Worm (Caenorhabditis elegans) whole organism, mixed stage, embryonic: ENCODE data around the gene ttbk-3.
"Not testable (repeated sequence)": the region's sequence is repeated elsewhere in the genome, so short reads cannot be mapped to it uniquely, and the experiment has no call there.

ENCODE experiments used
- ceh-39 ChIP-seq: fragments of 150-350 bp; optimal IDR thresholded peaks from 2 replicates; lab custom pipeline; 2014; ENCODE audit warnings: missing biosample characterization, missing genetic modification characterization
- ceh-43 ChIP-seq: fragments of 200-800 bp; sonication (Bioruptor generic); optimal IDR thresholded peaks from 2 replicates; lab custom pipeline; 2018; ENCODE audit warnings: mild to moderate bottlenecking, missing genetic modification characterization, moderate library complexity, missing compliant biosample characterization
- ceh-83 ChIP-seq: fragments of 200-800 bp; sonication (Bioruptor generic); optimal IDR thresholded peaks from 2 replicates; lab custom pipeline; 2018; ENCODE audit warnings: mild to moderate bottlenecking, missing genetic modification characterization, missing compliant biosample characterization
- ces-1 ChIP-seq: fragments of 150-350 bp; optimal IDR thresholded peaks from 2 replicates; lab custom pipeline; 2014; ENCODE audit warnings: missing biosample characterization, missing genetic modification reagents, missing genetic modification characterization
- drap-1 ChIP-seq: fragments of 200-800 bp; sonication (Bioruptor generic); optimal IDR thresholded peaks from 3 replicates; lab custom pipeline; 2018; ENCODE audit warnings: mild to moderate bottlenecking, missing genetic modification characterization, missing compliant biosample characterization
- elt-1 ChIP-seq: sonication (generic microtip); optimal IDR thresholded peaks from 2 replicates; lab custom pipeline; 2017; ENCODE audit warnings: missing genetic modification characterization, mild to moderate bottlenecking, missing compliant biosample characterization, antibody characterized with exemption, moderate library complexity, borderline replicate concordance; ENCODE audit not compliant: insufficient read depth
- elt-3 ChIP-seq: fragments of 150-350 bp; optimal IDR thresholded peaks from 2 replicates; lab custom pipeline; 2014; ENCODE audit warnings: missing biosample characterization, missing genetic modification characterization
- flh-1 ChIP-seq: fragments of 200-800 bp; sonication (Bioruptor generic); optimal IDR thresholded peaks from 2 replicates; lab custom pipeline; 2018; ENCODE audit warnings: mild to moderate bottlenecking, missing genetic modification characterization, moderate library complexity, missing compliant biosample characterization
- ham-2 ChIP-seq: fragments of 200-800 bp; sonication (Bioruptor generic); optimal IDR thresholded peaks from 2 replicates; lab custom pipeline; 2018; ENCODE audit warnings: mild to moderate bottlenecking, missing genetic modification characterization, missing compliant biosample characterization
- lin-13 ChIP-seq: fragments of 150-350 bp; optimal IDR thresholded peaks from 2 replicates; lab custom pipeline; 2014; ENCODE audit warnings: missing biosample characterization, missing genetic modification characterization
- lin-32 ChIP-seq: fragments of 200-800 bp; sonication (Bioruptor generic); optimal IDR thresholded peaks from 2 replicates; lab custom pipeline; 2018; ENCODE audit warnings: mild to moderate bottlenecking, missing genetic modification characterization, missing compliant biosample characterization
- lsy-2 ChIP-seq: fragments of 150-350 bp; optimal IDR thresholded peaks from 2 replicates; lab custom pipeline; 2014; ENCODE audit warnings: missing biosample characterization, missing genetic modification characterization
- mab-5 ChIP-seq: fragments of 150-350 bp; optimal IDR thresholded peaks from 2 replicates; lab custom pipeline; 2014; ENCODE audit warnings: missing biosample characterization, missing genetic modification characterization
- mep-1 ChIP-seq: fragments of 150-350 bp; optimal IDR thresholded peaks from 2 replicates; lab custom pipeline; 2017; ENCODE audit warnings: missing biosample characterization, missing genetic modification reagents, missing genetic modification characterization, inconsistent platforms
- nhr-12 ChIP-seq: fragments of 150-350 bp; optimal IDR thresholded peaks from 2 replicates; lab custom pipeline; 2014; ENCODE audit warnings: missing biosample characterization, missing genetic modification characterization
- nhr-2 ChIP-seq: fragments of 150-350 bp; optimal IDR thresholded peaks from 2 replicates; lab custom pipeline; 2014; ENCODE audit warnings: missing biosample characterization, missing genetic modification characterization
- nhr-237 ChIP-seq: fragments of 150-350 bp; optimal IDR thresholded peaks from 2 replicates; lab custom pipeline; 2014; ENCODE audit warnings: missing biosample characterization, missing genetic modification characterization
- nhr-28 ChIP-seq: fragments of 150-350 bp; optimal IDR thresholded peaks from 2 replicates; lab custom pipeline; 2014; ENCODE audit warnings: missing biosample characterization, missing genetic modification characterization
- nhr-76 ChIP-seq: sonication (generic microtip); optimal IDR thresholded peaks from 2 replicates; lab custom pipeline; 2017; ENCODE audit warnings: missing biosample characterization, missing genetic modification characterization
- pha-4 ChIP-seq: fragments of 150-350 bp; optimal IDR thresholded peaks from 2 replicates; lab custom pipeline; 2018; ENCODE audit warnings: missing biosample characterization, missing genetic modification reagents, missing genetic modification characterization
- snpc-4 ChIP-seq: fragments of 150-350 bp; optimal IDR thresholded peaks from 2 replicates; lab custom pipeline; 2014; ENCODE audit warnings: missing biosample characterization, missing genetic modification characterization
- sptf-1 ChIP-seq: sonication (generic microtip); optimal IDR thresholded peaks from 2 replicates; lab custom pipeline; 2017; ENCODE audit warnings: mild to moderate bottlenecking, missing genetic modification characterization, moderate library complexity, missing compliant biosample characterization
- tbx-8 ChIP-seq: fragments of 200-800 bp; sonication (Bioruptor generic); optimal IDR thresholded peaks from 2 replicates; lab custom pipeline; 2018; ENCODE audit warnings: mild to moderate bottlenecking, missing genetic modification characterization, moderate library complexity, missing compliant biosample characterization
- unc-120 ChIP-seq: sonication (generic microtip); optimal IDR thresholded peaks from 2 replicates; lab custom pipeline; 2017; ENCODE audit warnings: missing genetic modification characterization, missing compliant biosample characterization; ENCODE audit not compliant: poor library complexity, severe bottlenecking
- unc-39 ChIP-seq: fragments of 150-350 bp; optimal IDR thresholded peaks from 2 replicates; lab custom pipeline; 2014; ENCODE audit warnings: missing biosample characterization, missing genetic modification characterization
- zip-8 ChIP-seq: fragments of 150-350 bp; optimal IDR thresholded peaks from 2 replicates; lab custom pipeline; 2014; ENCODE audit warnings: missing biosample characterization, missing genetic modification characterization
- ztf-11 ChIP-seq: fragments of 150-350 bp; optimal IDR thresholded peaks from 2 replicates; lab custom pipeline; 2014; ENCODE audit warnings: missing biosample characterization, missing genetic modification characterization

The ttbk-3 gene

DNA sequence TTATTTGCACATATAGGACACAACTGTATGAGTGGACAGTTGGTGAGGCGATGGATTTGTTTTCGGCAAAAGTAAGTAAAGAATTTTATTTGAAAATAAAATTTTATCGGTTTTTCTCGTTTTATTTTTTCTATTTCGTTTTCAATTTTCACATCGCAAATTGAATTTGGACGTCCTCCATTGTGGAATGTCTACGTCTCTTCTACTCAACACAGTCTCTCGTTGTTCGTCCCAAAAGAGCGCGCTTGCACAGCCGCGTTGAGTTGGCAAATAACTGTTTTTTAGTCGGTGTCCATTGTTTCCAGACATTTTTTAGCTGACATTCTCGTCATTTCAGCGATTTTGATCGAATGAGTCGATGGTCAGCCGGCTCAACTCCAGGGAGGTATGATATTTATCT is 9.5 kb upstream of the ttbk-3 start:
- TF ChIP-seq ceh-83 (GFP tag; lab: Kevin White, UChicago) (no peak), ces-1 (peak; percentile 93), unc-120 (tag; lab: Kevin White, UChicago) (peak; percentile 3), tbx-8 (GFP tag; lab: Kevin White, UChicago) (no peak), elt-3 (no peak), ztf-11 (no peak)

DNA sequence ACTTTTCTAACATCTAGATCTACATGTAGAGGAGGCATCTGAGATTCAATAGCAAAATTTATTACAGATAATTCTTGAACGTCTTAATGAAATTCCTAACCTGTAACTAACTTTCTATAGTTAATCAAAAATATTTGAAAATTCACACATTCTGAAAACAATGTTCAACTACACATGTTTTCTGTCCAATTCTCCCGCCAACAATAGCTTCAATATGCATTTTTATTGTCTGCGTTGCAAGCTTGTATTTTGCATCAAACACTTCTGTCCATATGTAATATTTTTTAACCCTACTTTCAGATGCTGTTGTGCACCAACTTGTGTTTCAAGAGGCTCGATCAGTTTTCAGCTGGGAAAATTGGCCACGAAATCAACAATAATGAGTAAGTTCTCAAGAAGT is 9.0 kb upstream of the ttbk-3 start, which contains the start of gene tbc-3:
Gene tbc-3 (plus strand): TSS at position 301 of the 400 bp plus-strand sequence.
- TF ChIP-seq lin-32 (no peak), nhr-2 (tag; lab: Kevin White, UChicago) (no peak), ceh-83 (GFP tag; lab: Kevin White, UChicago) (no peak), lin-13 (tag; lab: Kevin White, UChicago) (no peak), nhr-12 (tag; lab: Kevin White, UChicago) (no peak), mab-5 (no peak), ceh-39 (tag; lab: Kevin White, UChicago) (no peak), nhr-237 (tag; lab: Kevin White, UChicago) (no peak), pha-4 (no peak), flh-1 (GFP tag; lab: Kevin White, UChicago) (no peak), ztf-11 (no peak), ham-2 (GFP tag; lab: Kevin White, UChicago) (no peak), unc-39 (no peak), mep-1 (tag; lab: Kevin White, UChicago) (no peak)

DNA sequence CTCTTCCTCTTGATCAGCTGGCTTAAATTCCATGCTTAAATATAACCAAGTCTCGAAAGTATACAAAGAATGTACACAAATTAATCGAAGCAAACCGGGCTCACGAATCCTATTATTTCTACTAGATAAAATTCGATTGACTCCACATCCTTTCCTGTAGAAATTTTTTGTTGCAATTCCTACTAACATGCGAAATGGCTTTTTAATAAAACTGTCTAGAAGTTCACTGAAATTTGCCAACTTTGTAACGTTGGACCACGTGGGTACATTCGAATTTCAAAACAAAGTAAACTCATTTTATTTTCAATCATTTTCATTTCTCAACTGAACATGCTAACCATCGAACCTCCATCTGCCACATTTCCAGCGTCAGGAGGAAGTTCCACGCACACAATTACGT is 5.3 kb upstream of the ttbk-3 start, which contains the start of gene ssp-32:
Gene ssp-32 (plus strand): TSS at position 301 of the 400 bp plus-strand sequence.
- TF ChIP-seq pha-4 (no peak), ceh-39 (tag; lab: Kevin White, UChicago) (no peak), ces-1 (no peak), elt-3 (no peak), unc-39 (no peak), lin-13 (tag; lab: Kevin White, UChicago) (no peak), lsy-2 (tag; lab: Kevin White, UChicago) (no peak), flh-1 (GFP tag; lab: Kevin White, UChicago) (no peak), nhr-28 (tag; lab: Kevin White, UChicago) (no peak)

DNA sequence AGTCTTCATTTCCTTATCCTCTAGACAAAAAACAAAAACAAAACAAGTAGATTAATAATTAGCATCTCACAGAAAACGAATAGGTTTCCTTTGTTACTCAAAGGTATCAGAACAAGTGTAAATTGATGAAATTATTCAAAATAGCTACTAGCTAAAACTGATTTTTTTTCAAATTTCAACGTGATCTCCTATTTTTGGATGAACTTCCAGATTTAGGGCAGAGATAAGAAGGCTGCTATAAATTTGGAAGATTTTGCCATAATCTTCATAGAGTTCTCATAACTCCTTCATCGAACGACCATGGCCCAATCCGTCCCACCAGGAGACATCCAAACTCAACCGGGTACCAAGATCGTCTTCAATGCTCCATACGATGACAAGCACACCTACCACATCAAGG is 4.6 kb upstream of the ttbk-3 start, which contains the start of gene msp-77:
Gene msp-77 (plus strand): TSS at position 301 of the 400 bp plus-strand sequence.
- not testable (repeated sequence) for TF ChIP-seq elt-3; ceh-43; lsy-2 (tag; lab: Kevin White, UChicago)
- TF ChIP-seq, all 35 proteins: peak for 0; not testable (repeated sequence) for 35

DNA sequence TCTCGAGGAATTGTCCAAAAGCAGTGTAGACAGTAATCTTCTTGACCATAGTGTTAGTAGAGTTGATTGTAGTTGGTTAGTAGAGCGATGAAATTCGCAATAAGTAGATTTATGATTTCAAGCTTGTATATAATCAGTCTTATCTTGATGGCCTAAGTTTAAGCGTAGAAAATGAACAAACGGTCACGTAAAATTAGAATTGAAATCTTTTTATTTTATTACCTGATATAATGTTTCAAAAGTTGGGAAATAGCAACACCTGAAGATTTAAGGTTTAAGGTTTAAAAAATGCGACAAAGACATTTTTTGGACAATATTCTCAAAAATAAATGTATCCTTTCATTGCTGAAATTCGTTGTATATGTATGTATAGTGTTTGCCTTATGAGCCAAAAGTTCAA is 3.9 kb upstream of the ttbk-3 start, which contains the start of gene sss-1:
Gene sss-1 (minus strand): TSS at position 101 of the 400 bp plus-strand sequence.
- TF ChIP-seq zip-8 (tag; lab: Kevin White, UChicago); drap-1 (GFP tag; lab: Kevin White, UChicago); nhr-28 (tag; lab: Kevin White, UChicago): not testable (repeated sequence)

DNA sequence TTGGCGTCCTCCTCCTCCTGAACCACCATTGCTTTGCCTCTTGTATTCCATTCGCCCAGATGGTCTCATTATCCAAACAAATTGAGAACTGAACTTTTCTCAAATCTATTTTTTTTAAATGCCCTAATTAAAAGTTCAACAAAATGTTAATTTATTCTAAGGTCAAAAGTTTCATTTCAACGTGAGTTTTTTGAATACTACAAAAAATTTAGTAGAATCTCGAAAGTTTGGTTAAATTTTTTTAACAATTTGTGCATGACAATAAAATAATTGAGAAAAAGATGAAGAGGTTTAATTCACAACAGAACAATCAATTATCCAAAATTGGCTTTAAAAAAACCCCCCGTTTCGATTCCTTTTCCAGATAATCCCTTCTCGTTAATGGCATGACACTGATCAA is 2.2 kb upstream of the ttbk-3 start, which contains the start of gene F32B6.4:
Gene F32B6.4 (minus strand): TSS at position 101 of the 400 bp plus-strand sequence.
- TF ChIP-seq sptf-1 (no peak), unc-120 (tag; lab: Kevin White, UChicago) (no peak)

DNA sequence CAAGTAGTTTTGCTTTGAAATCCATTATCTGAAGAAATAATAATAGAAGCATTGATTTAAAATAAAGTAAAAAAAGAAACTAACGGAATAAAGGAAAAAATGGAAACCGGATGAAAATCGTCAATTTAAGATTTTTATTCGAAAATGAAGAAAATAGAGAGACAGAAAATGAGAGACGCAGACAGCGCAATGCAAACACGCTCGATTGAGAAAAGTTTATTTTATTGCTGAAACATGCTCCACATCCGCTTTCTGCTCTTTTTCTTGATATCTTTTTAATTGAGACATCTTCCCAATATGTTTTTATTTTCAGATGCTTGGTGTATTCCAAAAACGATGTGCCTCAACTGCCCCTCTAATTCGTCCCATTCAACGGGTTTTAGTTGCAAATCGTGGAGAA is 5.5 kb downstream of the ttbk-3 start, which contains the start of the genes prp-18 and mccc-1:
Gene prp-18 (minus strand): TSS at position 127 of the 400 bp plus-strand sequence.
Gene mccc-1 (plus strand): TSS at position 314 of the 400 bp plus-strand sequence.
- no peak for TF ChIP-seq ceh-83 (GFP tag; lab: Kevin White, UChicago)
- peak; percentile 46 for TF ChIP-seq mep-1 (tag; lab: Kevin White, UChicago)
- TF ChIP-seq nhr-76 (tag; lab: Kevin White, UChicago), result no peak
- no peak for TF ChIP-seq mab-5
- TF ChIP-seq elt-1 (tag; lab: Kevin White, UChicago), result no peak
- peak; percentile 87 for TF ChIP-seq ces-1
- no peak for TF ChIP-seq snpc-4
- peak; percentile 36 for TF ChIP-seq pha-4
- TF ChIP-seq, all 35 proteins: peak for 3
